Worm (Caenorhabditis elegans): ENCODE data around the gene acr-9.

DNA sequence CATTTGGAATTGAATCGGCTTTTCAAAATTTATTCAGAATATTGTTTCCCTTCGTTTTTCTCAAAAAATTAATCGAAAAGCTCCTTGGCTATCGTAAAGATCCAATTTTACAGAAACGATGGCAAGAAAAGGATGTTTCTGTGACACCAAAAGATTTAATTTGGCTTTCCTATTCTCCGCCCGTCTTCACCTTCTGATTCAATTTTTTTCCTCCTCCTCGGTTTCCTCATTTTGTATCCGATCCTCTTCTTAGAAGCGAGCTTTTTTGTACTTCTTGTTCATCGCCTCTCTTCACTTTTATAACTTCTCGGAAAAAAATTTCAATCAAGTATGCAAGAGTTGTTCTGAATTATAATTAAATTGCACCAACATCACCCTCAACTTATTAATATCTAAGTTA, 36.7 kb downstream of the acr-9 start:
- TF ChIP-seq cebp-1 (GFP tag; IDR thresholded peaks at IDR 0.05) = no peak
- TF ChIP-seq cebp-1 (tag; optimal IDR thresholded peaks at IDR 0.05) = no peak
- TF ChIP-seq athp-1 (tag; optimal IDR thresholded peaks at IDR 0.05) = no peak
- TF ChIP-seq C17E4.6 (GFP tag; IDR thresholded peaks at IDR 0.05) = no peak
- no peak for TF ChIP-seq snpc-4 (GFP tag; optimal IDR thresholded peaks at IDR 0.05)
- no peak for TF ChIP-seq snpc-4 (tag; optimal IDR thresholded peaks at IDR 0.05)
- TF ChIP-seq ztf-3 (GFP tag; optimal IDR thresholded peaks at IDR 0.05) = no peak
- TF ChIP-seq ama-1 (optimal IDR thresholded peaks at IDR 0.05) = no peak
- no peak for TF ChIP-seq ama-1 (GFP tag; optimal IDR thresholded peaks at IDR 0.05)
- no peak for TF ChIP-seq F49E8.2 (tag; optimal IDR thresholded peaks at IDR 0.05; ENCODE audit: insufficient read depth)
